Worm (Caenorhabditis elegans): ENCODE measurements around the gene fbxa-51.

DNA sequence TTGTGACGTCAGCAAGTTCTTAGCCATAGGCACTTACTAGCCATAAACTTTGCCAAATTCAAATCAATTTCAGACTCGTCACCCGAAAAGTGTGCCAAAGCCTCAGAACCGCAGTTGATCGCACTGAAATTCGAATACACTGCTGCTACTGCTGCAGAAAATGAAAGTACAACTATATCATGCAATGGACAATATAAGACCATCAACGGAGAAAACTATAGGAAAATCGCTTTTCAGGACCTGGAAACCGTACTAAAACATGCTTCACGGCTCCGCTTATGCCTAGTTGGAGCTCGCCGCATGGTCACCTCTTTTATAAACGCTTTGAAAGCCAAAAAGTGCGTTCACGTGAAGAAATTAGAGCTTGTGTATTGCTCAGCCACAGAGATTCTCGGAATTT lies 23.5 kb upstream of the fbxa-51 start, which contains the start of gene fbxa-22:
- TF ChIP-seq elt-1 (tag; optimal IDR thresholded peaks at IDR 0.05; ENCODE audit: borderline replicate concordance, insufficient read depth) (no peak), sptf-1 (tag; optimal IDR thresholded peaks at IDR 0.05) (no peak), M03D4.4 (tag; optimal IDR thresholded peaks at IDR 0.05) (no peak), nhr-76 (tag; optimal IDR thresholded peaks at IDR 0.05) (no peak), snpc-4 (tag; optimal IDR thresholded peaks at IDR 0.05) (no peak), mep-1 (tag; optimal IDR thresholded peaks at IDR 0.05) (no peak), nhr-28 (tag; optimal IDR thresholded peaks at IDR 0.05) (no peak), unc-120 (tag; optimal IDR thresholded peaks at IDR 0.05; ENCODE audit: poor library complexity, severe bottlenecking) (no peak), ceh-39 (tag; optimal IDR thresholded peaks at IDR 0.05) (no peak), pha-4 (tag; optimal IDR thresholded peaks at IDR 0.05) (no peak)
